Fruit fly (Drosophila melanogaster) whole organism, prepupa: ENCODE results near the gene CG14518.

Experiments used
- CG11762 ChIP-seq: fragments of 200-800 bp; sonication (Bioruptor generic); optimal IDR thresholded peaks from 3 replicates; lab custom pipeline; 2016; ENCODE audit warnings: missing biosample characterization, missing genetic modification characterization; ENCODE audit not compliant: insufficient read depth
- CG11902 ChIP-seq: fragments of 200-800 bp; sonication (Bioruptor generic); optimal IDR thresholded peaks from 3 replicates; lab custom pipeline; 2016; ENCODE audit warnings: missing biosample characterization, missing genetic modification characterization
- CG15336 ChIP-seq: fragments of 200-800 bp; sonication (Bioruptor generic); IDR thresholded peaks from 2 replicates; pipeline ENCODE4 v1.3.6; 2022; ENCODE audit warnings: missing biosample characterization, missing genetic modification characterization
- CG7368 ChIP-seq: fragments of 200-800 bp; sonication (Bioruptor generic); optimal IDR thresholded peaks from 3 replicates; lab custom pipeline; 2016; ENCODE audit warnings: missing biosample characterization, missing genetic modification characterization
- CG8119 ChIP-seq: fragments of 200-800 bp; sonication (Bioruptor generic); IDR thresholded peaks from 3 replicates; pipeline ENCODE4 v1.3.6; 2022; ENCODE audit warnings: missing biosample characterization, missing genetic modification characterization
- Eip78C ChIP-seq: fragments of 200-800 bp; sonication (Bioruptor generic); peaks from one replicate; lab custom pipeline; 2016; ENCODE audit warnings: missing biosample characterization, missing genetic modification characterization
- Eip93F ChIP-seq: fragments of 200-800 bp; sonication (Bioruptor generic); optimal IDR thresholded peaks from 2 replicates; lab custom pipeline; 2016; ENCODE audit warnings: missing biosample characterization, mild to moderate bottlenecking, missing genetic modification characterization
- Ets96B ChIP-seq: fragments of 200-800 bp; optimal IDR thresholded peaks from 2 replicates; lab custom pipeline; 2019; ENCODE audit warnings: missing biosample characterization, mild to moderate bottlenecking, missing genetic modification characterization, moderate library complexity
- Met ChIP-seq: fragments of 200-800 bp; sonication (Bioruptor generic); optimal IDR thresholded peaks from 3 replicates; lab custom pipeline; 2016; ENCODE audit warnings: missing biosample characterization, missing genetic modification characterization
- Sox14 ChIP-seq: fragments of 200-800 bp; sonication (Bioruptor generic); optimal IDR thresholded peaks from 3 replicates; lab custom pipeline; 2016; ENCODE audit warnings: missing biosample characterization, missing genetic modification characterization
- Sox15 ChIP-seq: fragments of 200-800 bp; sonication (Bioruptor generic); optimal IDR thresholded peaks from 3 replicates; lab custom pipeline; 2016; ENCODE audit warnings: missing biosample characterization, missing genetic modification characterization
- topi ChIP-seq: fragments of 200-800 bp; sonication (Bioruptor generic); optimal IDR thresholded peaks from 3 replicates; lab custom pipeline; 2016; ENCODE audit warnings: missing biosample characterization, missing genetic modification characterization

- TF ChIP-seq CG15336 (GFP tag; lab: Robert Waterston, UW) (no peak), Sox15 (GFP tag; lab: Kevin White, UChicago) (no peak), Sox14 (no peak), Eip93F (GFP tag; lab: Kevin White, UChicago) (no peak), topi (GFP tag; lab: Kevin White, UChicago) (no peak), CG11762 (no peak), Ets96B (tag; lab: Kevin White, UChicago) (no peak), Eip78C (GFP tag; lab: Kevin White, UChicago) (no peak), Met (no peak), CG8119 (no peak), CG11902 (GFP tag; lab: Kevin White, UChicago) (no peak), CG7368 (GFP tag; lab: Kevin White, UChicago) (no peak)
Observed at dm6 chr3R:29032542-29032941, 7.8 kb downstream of the CG14518 start, which contains the start of gene Ssl2.
